Worm (Caenorhabditis elegans) whole organism, mixed stage, embryonic: ENCODE results near the gene Y53F4B.12.

Experiments used
- blmp-1 ChIP-seq: fragments of 150-350 bp; optimal IDR thresholded peaks from 2 replicates; lab custom pipeline; 2014; ENCODE audit warnings: missing biosample characterization, missing genetic modification characterization
- ham-2 ChIP-seq: fragments of 200-800 bp; sonication (Bioruptor generic); optimal IDR thresholded peaks from 2 replicates; lab custom pipeline; 2018; ENCODE audit warnings: mild to moderate bottlenecking, missing genetic modification characterization, missing compliant biosample characterization
- lsy-2 ChIP-seq: fragments of 150-350 bp; optimal IDR thresholded peaks from 2 replicates; lab custom pipeline; 2014; ENCODE audit warnings: missing biosample characterization, missing genetic modification characterization
- nhr-12 ChIP-seq: fragments of 150-350 bp; optimal IDR thresholded peaks from 2 replicates; lab custom pipeline; 2014; ENCODE audit warnings: missing biosample characterization, missing genetic modification characterization
- nhr-28 ChIP-seq: fragments of 150-350 bp; optimal IDR thresholded peaks from 2 replicates; lab custom pipeline; 2014; ENCODE audit warnings: missing biosample characterization, missing genetic modification characterization
- sem-2 ChIP-seq: fragments of 200-800 bp; sonication (Bioruptor generic); optimal IDR thresholded peaks from 2 replicates; lab custom pipeline; 2018; ENCODE audit warnings: mild to moderate bottlenecking, missing genetic modification characterization, missing compliant biosample characterization
- ztf-11 ChIP-seq: fragments of 150-350 bp; optimal IDR thresholded peaks from 2 replicates; lab custom pipeline; 2014; ENCODE audit warnings: missing biosample characterization, missing genetic modification characterization

Gene Y53F4B.12

DNA sequence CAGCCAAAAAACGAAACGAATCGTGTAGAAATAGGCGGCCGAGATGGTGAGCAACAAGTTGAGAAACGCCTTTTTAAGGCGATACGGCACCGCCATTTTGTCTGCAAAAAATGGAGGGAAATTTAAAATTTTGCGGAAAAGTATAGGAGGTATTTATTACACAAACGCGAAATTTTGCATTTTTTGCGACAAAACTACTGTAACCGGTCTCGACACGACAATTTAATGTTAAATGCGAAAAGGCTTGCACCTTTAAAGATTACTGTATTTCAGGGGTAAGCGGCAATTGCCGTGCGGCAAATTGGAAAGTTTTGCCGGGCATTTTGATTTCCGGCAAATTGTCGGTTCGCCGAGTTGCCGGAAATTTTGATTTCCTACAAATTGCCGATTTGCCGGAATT is 52.5 kb downstream of the Y53F4B.12 start, which contains the start of gene Y53F4B.18:
Y53F4B.18 (minus strand) TSS at position 101 of the 400 bp plus-strand sequence.
- no peak for TF ChIP-seq ztf-11
- TF ChIP-seq ham-2 (GFP tag; lab: Kevin White, UChicago) = no peak
- TF ChIP-seq lsy-2 (tag; lab: Kevin White, UChicago) = no peak
- no peak for TF ChIP-seq blmp-1 (tag; lab: Kevin White, UChicago)
- TF ChIP-seq sem-2 = no peak
- no peak for TF ChIP-seq nhr-12

DNA sequence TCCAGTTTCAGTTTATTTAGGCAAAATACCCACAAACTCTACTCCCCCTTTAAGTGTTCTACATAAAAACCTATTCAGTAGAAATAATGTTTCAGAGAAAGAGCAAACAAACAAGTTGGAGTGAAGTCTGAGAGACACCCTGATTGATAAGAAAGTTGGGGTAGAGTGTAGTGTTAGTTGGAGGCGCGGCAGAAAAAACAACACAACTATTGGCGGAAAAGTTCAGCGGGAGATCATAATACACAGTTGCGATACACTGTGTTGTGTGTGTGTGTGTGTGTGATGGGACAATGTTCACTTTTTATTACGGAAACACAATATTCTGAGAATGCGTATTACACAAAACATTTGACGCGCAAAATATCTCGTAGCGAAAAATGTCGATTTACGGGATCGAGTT is 55.7 kb downstream of the Y53F4B.12 start:
- TF ChIP-seq nhr-28 (tag; lab: Kevin White, UChicago) = no peak
